Comparison of ENCODE assay signal across 1 fruit fly cellular context in genomic region chr2L:10428528-10428927, dm6.
TF ChIP-seq lines count a peak whose summit lies in the region.

TSS of gene CG5188 (plus strand) at chr2L:10428829.

TF ChIP-seq in whole organism, embryonic, 481 proteins besides CTCF, POLR2A, EP300 and RAD21 (continued from another document):
- TF ChIP-seq nerfin-2 (GFP tag; IDR thresholded peaks at IDR 0.05; lab: Robert Waterston, UW; ENCODE audit: partially characterized antibody) = no peak
- TF ChIP-seq sens (GFP tag; lab: Kevin White, UChicago) = no peak
- TF ChIP-seq twi (tag; optimal IDR thresholded peaks at IDR 0.05; lab: Kevin White, UChicago) = no peak
